Worm (Caenorhabditis elegans): ENCODE measurements around the gene mes-6.

DNA sequence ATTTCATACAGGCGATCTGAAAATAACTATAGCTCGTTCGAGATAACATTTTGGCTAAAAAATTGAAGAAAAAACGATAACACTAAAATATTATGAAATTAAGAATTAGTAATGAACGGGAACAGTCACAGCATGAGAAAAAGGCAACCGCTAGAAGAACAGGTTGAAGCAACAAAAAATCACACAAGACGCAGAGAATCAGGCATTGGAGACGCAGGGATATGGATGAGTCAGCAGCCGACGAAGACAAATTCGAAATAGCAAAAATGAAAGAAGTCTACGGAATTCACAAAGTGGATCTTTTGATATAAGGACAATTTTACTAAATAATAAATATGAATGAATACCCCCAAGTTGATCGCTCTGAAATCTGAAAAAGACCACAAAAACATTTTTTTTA lies 550 bp upstream of the mes-6 start, which contains the start of gene tag-77:
- no peak for TF ChIP-seq dve-1 (tag; optimal IDR thresholded peaks at IDR 0.05)
- TF ChIP-seq unc-86 (tag; optimal IDR thresholded peaks at IDR 0.05), result no peak
- no peak for TF ChIP-seq pha-2 (tag; optimal IDR thresholded peaks at IDR 0.05)
- no peak for TF ChIP-seq ceh-34 (tag; optimal IDR thresholded peaks at IDR 0.05)
- TF ChIP-seq pqm-1 (tag; optimal IDR thresholded peaks at IDR 0.05), result no peak
- no peak for TF ChIP-seq ceh-45 (GFP tag; IDR thresholded peaks at IDR 0.05)
- TF ChIP-seq hlh-13 (GFP tag; optimal IDR thresholded peaks at IDR 0.05), result no peak
- no peak for TF ChIP-seq sdc-2 (tag; optimal IDR thresholded peaks at IDR 0.05)
- TF ChIP-seq pag-3 (tag; optimal IDR thresholded peaks at IDR 0.05; ENCODE audit: borderline replicate concordance), result no peak
- no peak for TF ChIP-seq elt-4 (tag; optimal IDR thresholded peaks at IDR 0.05)
- TF ChIP-seq nhr-11 (tag; optimal IDR thresholded peaks at IDR 0.05), result no peak
- no peak for TF ChIP-seq pat-9 (tag; optimal IDR thresholded peaks at IDR 0.05)
